Fruit fly (Drosophila melanogaster) whole organism, embryonic: ENCODE measurements around the gene CG46309.

Experiments used
- CG7745 ChIP-seq: fragments of 200-800 bp; sonication (Bioruptor generic); optimal IDR thresholded peaks from 2 replicates; lab custom pipeline; 2018; ENCODE audit warnings: missing biosample characterization, mild to moderate bottlenecking, missing genetic modification characterization, moderate library complexity
- Six4 ChIP-seq: fragments of 200-800 bp; sonication (Bioruptor generic); optimal IDR thresholded peaks from 2 replicates; lab custom pipeline; 2016; ENCODE audit warnings: missing biosample characterization, missing genetic modification characterization

- TF ChIP-seq Six4 (GFP tag; lab: Kevin White, UChicago) = peak; percentile 54
- TF ChIP-seq CG7745 (tag; lab: Kevin White, UChicago) = no peak
Measured at dm6 chr2L:16257227-16258071, 5.9 kb upstream of the CG46309 start, which contains the start of the genes PRL-1 and EndoGI.
